Worm (Caenorhabditis elegans) whole organism, L4 larva: Measurements from ENCODE around the gene fbxb-38.

Experiments
- F10B5.3 ChIP-seq: sonication (generic microtip); optimal IDR thresholded peaks from 2 replicates; lab custom pipeline; 2016; ENCODE audit warnings: mild to moderate bottlenecking, missing genetic modification characterization, missing compliant biosample characterization
- F26F4.8 ChIP-seq: fragments of 200-800 bp; sonication (Bioruptor generic); conservative IDR thresholded peaks from 2 replicates; pipeline ENCODE4 v1.3.6; 2022; ENCODE audit warnings: missing genetic modification characterization, missing compliant biosample characterization
- F49E8.2 ChIP-seq: sonication (generic microtip); optimal IDR thresholded peaks from 2 replicates; lab custom pipeline; 2016; ENCODE audit warnings: missing compliant biosample characterization, mild to moderate bottlenecking, missing genetic modification characterization, borderline replicate concordance
- R02D3.7 ChIP-seq: fragments of 150-350 bp; sonication (generic microtip); optimal IDR thresholded peaks from 3 replicates; lab custom pipeline; 2014; ENCODE audit warnings: missing biosample characterization, missing genetic modification characterization
- T26A8.4 ChIP-seq: fragments of 200-800 bp; sonication (Bioruptor generic); IDR thresholded peaks from 2 replicates; pipeline ENCODE4 v1.3.6; 2022; ENCODE audit warnings: missing genetic modification characterization, missing compliant biosample characterization
- Y75B8A.6 ChIP-seq: fragments of 200-800 bp; sonication (Bioruptor generic); IDR thresholded peaks from 2 replicates; pipeline ENCODE4 v1.3.6; 2022; ENCODE audit warnings: missing genetic modification reagents, missing genetic modification characterization, missing compliant biosample characterization
- aha-1 ChIP-seq: fragments of 150-350 bp; peaks from one replicate; lab custom pipeline; 2014; ENCODE audit warnings: missing biosample characterization, missing genetic modification characterization
- ceh-32 ChIP-seq: sonication (generic microtip); optimal IDR thresholded peaks from 2 replicates; lab custom pipeline; 2016; ENCODE audit warnings: mild to moderate bottlenecking, missing genetic modification characterization, missing compliant biosample characterization; ENCODE audit not compliant: poor library complexity
- ceh-82 ChIP-seq: sonication (generic microtip); optimal IDR thresholded peaks from 2 replicates; lab custom pipeline; 2017; ENCODE audit warnings: missing biosample characterization, missing genetic modification characterization
- daf-19 ChIP-seq: fragments of 200-800 bp; sonication (Bioruptor generic); conservative IDR thresholded peaks from 2 replicates; pipeline ENCODE4 v1.3.6; 2022; ENCODE audit warnings: missing genetic modification characterization, missing compliant biosample characterization
- dpl-1 ChIP-seq: fragments of 150-350 bp; optimal IDR thresholded peaks from 2 replicates; lab custom pipeline; 2014; ENCODE audit warnings: missing biosample characterization, missing genetic modification reagents, missing genetic modification characterization
- fkh-10 ChIP-seq: fragments of 150-350 bp; optimal IDR thresholded peaks from 2 replicates; lab custom pipeline; 2014; ENCODE audit warnings: missing biosample characterization, missing genetic modification reagents, missing genetic modification characterization
- fos-1 ChIP-seq: fragments of 150-350 bp; optimal IDR thresholded peaks from 2 replicates; lab custom pipeline; 2014; ENCODE audit warnings: missing biosample characterization, missing genetic modification characterization
- hlh-30 ChIP-seq: sonication (generic microtip); optimal IDR thresholded peaks from 2 replicates; lab custom pipeline; 2017; ENCODE audit warnings: antibody characterized with exemption, mild to moderate bottlenecking, missing genetic modification characterization, missing compliant biosample characterization; ENCODE audit not compliant: insufficient read depth
- hmg-1.1 ChIP-seq: fragments of 200-800 bp; sonication (Bioruptor generic); IDR thresholded peaks from 2 replicates; pipeline ENCODE4 v1.3.6; 2022; ENCODE audit warnings: missing genetic modification reagents, missing genetic modification characterization, missing compliant biosample characterization
- lin-13 ChIP-seq: fragments of 150-350 bp; optimal IDR thresholded peaks from 2 replicates; lab custom pipeline; 2014; ENCODE audit warnings: missing biosample characterization, missing genetic modification reagents, missing genetic modification characterization
- lin-29 ChIP-seq: fragments of 200-800 bp; sonication (Bioruptor generic); IDR thresholded peaks from 2 replicates; pipeline ENCODE4 v1.3.6; 2022; ENCODE audit warnings: missing genetic modification reagents, missing genetic modification characterization, missing compliant biosample characterization
- lin-38 ChIP-seq: fragments of 200-800 bp; sonication (Bioruptor generic); IDR thresholded peaks from 2 replicates; pipeline ENCODE4 v1.3.6; 2022; ENCODE audit warnings: missing genetic modification reagents, missing genetic modification characterization, missing compliant biosample characterization
- lir-3 ChIP-seq: sonication (generic microtip); optimal IDR thresholded peaks from 2 replicates; lab custom pipeline; 2016; ENCODE audit warnings: mild to moderate bottlenecking, missing genetic modification characterization, missing compliant biosample characterization
- lsy-2 ChIP-seq, 2 experiments: fragments of 150-350 bp in 1 of 2; sonication (generic microtip) in 1 of 2; optimal IDR thresholded peaks; 2 replicates each; lab custom pipeline; 2014 to 2017; ENCODE audit warnings: missing biosample characterization in 2 of 2, missing genetic modification characterization in 2 of 2
- madf-9 ChIP-seq: fragments of 200-800 bp; sonication (Bioruptor generic); conservative IDR thresholded peaks from 2 replicates; pipeline ENCODE4 v1.3.6; 2022; ENCODE audit warnings: missing genetic modification reagents, missing genetic modification characterization, missing compliant biosample characterization
- mdl-1 ChIP-seq, 2 experiments: fragments of 150-350 bp in 1 of 2; sonication (generic microtip) in 1 of 2; optimal IDR thresholded peaks; 2 replicates each; lab custom pipeline; 2014 to 2017; ENCODE audit warnings: missing biosample characterization in 2 of 2, missing genetic modification characterization in 2 of 2
- mes-2 ChIP-seq: sonication (generic microtip); optimal IDR thresholded peaks from 2 replicates; lab custom pipeline; 2016; ENCODE audit warnings: missing genotype, mild to moderate bottlenecking, missing genetic modification characterization, missing compliant biosample characterization; ENCODE audit not compliant: poor library complexity, severe bottlenecking
- nhr-102 ChIP-seq: sonication (generic microtip); optimal IDR thresholded peaks from 2 replicates; lab custom pipeline; 2016; ENCODE audit warnings: mild to moderate bottlenecking, missing genetic modification characterization, moderate library complexity, missing compliant biosample characterization
- nhr-11 ChIP-seq: fragments of 150-350 bp; optimal IDR thresholded peaks from 2 replicates; lab custom pipeline; 2014; ENCODE audit warnings: missing biosample characterization, missing genetic modification characterization
- nhr-41 ChIP-seq: fragments of 200-800 bp; sonication (Bioruptor generic); IDR thresholded peaks from 2 replicates; pipeline ENCODE4 v1.3.6; 2022; ENCODE audit warnings: missing genetic modification reagents, missing genetic modification characterization, missing compliant biosample characterization
- nhr-76 ChIP-seq: fragments of 150-350 bp; optimal IDR thresholded peaks from 2 replicates; lab custom pipeline; 2014; ENCODE audit warnings: missing biosample characterization, missing genetic modification characterization
- rbr-2 ChIP-seq: sonication (generic microtip); optimal IDR thresholded peaks from 2 replicates; lab custom pipeline; 2016; ENCODE audit warnings: missing genotype, missing genetic modification characterization, missing compliant biosample characterization
- snpc-1.2 ChIP-seq: fragments of 200-800 bp; sonication (Bioruptor generic); IDR thresholded peaks from 2 replicates; pipeline ENCODE4 v1.3.6; 2022; ENCODE audit warnings: missing genetic modification reagents, missing genetic modification characterization, missing compliant biosample characterization
- spr-1 ChIP-seq: sonication (generic microtip); optimal IDR thresholded peaks from 2 replicates; lab custom pipeline; 2016; ENCODE audit warnings: mild to moderate bottlenecking, missing genetic modification characterization, missing compliant biosample characterization
- spr-3 ChIP-seq: fragments of 200-800 bp; sonication (Bioruptor generic); optimal IDR thresholded peaks from 2 replicates; lab custom pipeline; 2018; ENCODE audit warnings: mild to moderate bottlenecking, missing genetic modification characterization, missing compliant biosample characterization
- unc-130 ChIP-seq: sonication (generic microtip); optimal IDR thresholded peaks from 2 replicates; lab custom pipeline; 2016; ENCODE audit warnings: missing genetic modification reagents, missing genetic modification characterization, missing compliant biosample characterization
- unc-62 ChIP-seq, 3 experiments: fragments of 150-350 bp in 1 of 3; sonication (generic microtip); optimal IDR thresholded peaks in 2 of 3; peaks in 1 of 3; 1 replicate in 1 of 3; 2 replicates in 2 of 3; lab custom pipeline; 2014 to 2017; ENCODE audit warnings: missing biosample characterization in 3 of 3, missing genetic modification characterization in 3 of 3, missing genetic modification reagents in 3 of 3, missing genotype in 1 of 3
- zip-11 ChIP-seq: fragments of 200-800 bp; sonication (Bioruptor generic); IDR thresholded peaks from 2 replicates; pipeline ENCODE4 v1.3.6; 2022; ENCODE audit warnings: missing genetic modification characterization, missing compliant biosample characterization
- ztf-11 ChIP-seq: fragments of 150-350 bp; optimal IDR thresholded peaks from 2 replicates; lab custom pipeline; 2014; ENCODE audit warnings: missing biosample characterization, missing genetic modification characterization

Gene fbxb-38

DNA sequence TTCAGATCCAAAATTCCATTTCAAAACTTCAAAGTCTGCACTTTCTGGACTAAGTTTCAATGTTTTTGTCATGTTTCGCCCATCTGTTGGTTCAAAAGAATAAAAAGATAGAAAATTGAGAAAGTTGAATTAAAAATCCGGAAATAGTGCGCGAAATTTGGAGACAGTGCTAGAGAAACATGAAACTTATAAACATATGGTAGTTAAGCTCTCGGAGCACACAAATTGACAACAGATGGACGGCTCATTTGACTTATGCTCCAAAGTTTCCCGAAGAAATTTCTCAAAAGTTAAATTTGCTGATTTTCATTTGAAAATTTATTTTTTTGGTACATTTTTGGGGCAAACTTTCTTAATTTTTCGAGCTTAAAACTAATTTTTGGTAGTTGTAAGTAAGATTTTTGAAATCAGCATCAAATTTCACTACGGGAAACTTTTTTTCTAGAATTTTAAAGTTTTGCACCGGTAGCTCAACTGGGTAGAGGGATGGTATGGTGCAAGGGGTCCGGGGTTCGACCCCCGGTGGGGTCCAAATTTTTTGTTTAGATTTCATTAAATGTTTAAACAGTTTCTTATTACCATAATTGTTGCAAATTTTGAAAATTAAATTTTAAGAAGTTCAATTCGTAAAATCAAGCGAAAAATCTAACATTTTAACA is 37.6 kb upstream of the fbxb-38 start:
- TF ChIP-seq spr-3 (GFP tag; lab: Kevin White, UChicago) (no peak), unc-62 (GFP tag; optimal IDR thresholded peaks at IDR 0.05 in 1 of 2; lab: Kevin White, UChicago) (peak in 1 of 2 experiments; percentile 56), unc-62 (tag; optimal IDR thresholded peaks at IDR 0.05; lab: Kevin White, UChicago) (no peak)
- TF ChIP-seq, all 104 proteins: peak for 1

DNA sequence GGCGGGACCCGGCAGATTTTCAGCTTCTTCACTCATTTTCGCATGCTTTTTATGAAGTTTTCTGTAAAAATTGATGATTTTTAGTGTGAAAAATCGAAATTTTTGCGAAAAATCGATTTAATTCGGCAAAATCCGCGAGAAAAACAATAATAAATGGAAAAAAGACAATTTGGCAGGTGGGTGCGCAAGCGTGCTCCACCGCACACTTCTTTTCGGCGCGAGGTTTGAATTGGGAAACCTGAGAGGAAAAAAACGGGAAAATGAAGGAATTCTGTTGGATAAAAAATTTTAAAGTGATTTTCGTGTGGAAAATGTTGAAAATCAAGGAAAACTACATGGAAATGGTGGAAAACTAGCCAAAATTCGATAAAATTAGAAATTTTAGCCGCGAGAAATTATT is 35.5 kb upstream of the fbxb-38 start, which contains the start of gene Y59C2A.2:
TSS of gene Y59C2A.2 (minus strand) at position 61 of the 400 bp plus-strand sequence.
- no peak for TF ChIP-seq hmg-1.1 (GFP tag; lab: Robert Waterston, UW)
- no peak for TF ChIP-seq spr-1 (tag; lab: Kevin White, UChicago)
- no peak for TF ChIP-seq lir-3 (tag; lab: Kevin White, UChicago)
- peak; percentile 49 for TF ChIP-seq aha-1
- peak; percentile 4 for TF ChIP-seq fkh-10 (GFP tag; lab: Kevin White, UChicago)
- no peak for TF ChIP-seq F49E8.2 (tag; lab: Kevin White, UChicago)
- TF ChIP-seq lin-13: peak; percentile 11
- peak; percentile 70 for TF ChIP-seq mes-2
- TF ChIP-seq lsy-2 (tag; optimal IDR thresholded peaks at IDR 0.05; lab: Kevin White, UChicago): peak in 1 of 2 experiments; percentile 67
- TF ChIP-seq dpl-1 (GFP tag; lab: Kevin White, UChicago): peak; percentile 87
- TF ChIP-seq hlh-30 (tag; lab: Kevin White, UChicago): peak; percentile 22
- TF ChIP-seq daf-19: no peak
- TF ChIP-seq lin-38 (GFP tag; lab: Robert Waterston, UW): peak; percentile 92

DNA sequence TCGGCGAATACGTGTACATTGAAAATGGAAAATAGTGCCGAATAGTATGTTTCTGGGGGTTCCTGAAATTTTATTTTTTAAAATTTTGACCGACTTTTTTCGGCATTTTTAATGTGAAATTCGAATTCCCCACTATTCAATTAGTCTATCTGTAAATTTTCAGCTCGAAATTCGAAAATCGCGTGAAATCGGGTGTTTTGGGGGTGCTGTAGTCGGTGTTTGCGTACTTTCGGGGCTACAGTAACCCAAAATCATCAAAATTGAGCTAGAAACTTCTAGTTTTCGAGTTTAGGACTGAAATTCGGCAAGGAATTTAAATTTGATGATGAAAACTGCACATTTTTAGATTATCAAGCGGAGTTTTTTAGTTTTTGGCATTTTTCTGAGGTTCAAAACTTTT is 33.6 kb upstream of the fbxb-38 start:
- TF ChIP-seq ceh-32 (tag; lab: Kevin White, UChicago) (no peak), aha-1 (peak; percentile 98)
- TF ChIP-seq, all 104 proteins: peak for 1

DNA sequence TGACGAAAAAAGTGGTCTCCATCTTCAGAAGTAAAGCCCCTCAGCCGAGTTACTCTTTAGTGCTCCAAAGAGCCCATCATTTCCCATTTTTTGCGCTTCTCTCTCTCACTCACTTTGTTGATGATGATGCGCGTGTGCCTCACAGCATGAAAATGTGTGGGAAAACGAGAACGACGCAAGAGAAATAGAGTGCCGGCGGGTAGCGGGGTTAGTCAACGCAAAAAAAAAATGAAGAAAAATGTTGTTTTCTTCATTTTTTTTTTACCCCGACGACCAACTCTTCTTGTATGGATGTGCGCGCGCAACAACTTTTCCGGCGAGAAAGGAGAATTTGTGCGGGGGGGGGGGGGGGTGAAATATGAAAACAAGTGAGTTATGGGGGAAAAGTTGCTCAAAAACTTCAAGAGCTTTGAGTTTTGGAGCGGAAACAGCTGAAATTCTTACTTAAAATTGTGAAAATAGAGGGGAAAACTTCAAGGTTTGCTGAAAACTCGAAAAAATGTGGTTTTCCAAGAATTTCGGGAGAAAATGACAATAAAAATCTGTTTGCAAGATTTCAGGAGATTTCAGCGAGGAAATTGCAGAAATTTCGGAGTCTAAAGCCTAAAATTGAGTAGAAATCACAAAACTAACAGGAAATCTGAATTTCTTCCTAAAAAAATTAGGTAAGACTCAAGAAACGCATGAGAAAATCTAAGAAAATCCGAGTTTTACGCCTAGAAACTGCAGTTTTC is 29.2 kb upstream of the fbxb-38 start, which contains the start of gene C33C12.1:
TSS of gene C33C12.1 (plus strand) at position 684 of the 734 bp plus-strand sequence.
- TF ChIP-seq F26F4.8: no peak
- no peak for TF ChIP-seq unc-130
- TF ChIP-seq nhr-76 (tag; lab: Kevin White, UChicago): no peak
- TF ChIP-seq lsy-2 (tag; optimal IDR thresholded peaks at IDR 0.05; lab: Kevin White, UChicago): peak in 1 of 2 experiments; percentile 24
- no peak for TF ChIP-seq ztf-11 (tag; lab: Kevin White, UChicago)
- TF ChIP-seq madf-9 (GFP tag; lab: Robert Waterston, UW): no peak
- TF ChIP-seq Y75B8A.6: no peak
- TF ChIP-seq fos-1 (tag; lab: Kevin White, UChicago): no peak
- no peak for TF ChIP-seq zip-11 (GFP tag; lab: Robert Waterston, UW)
- TF ChIP-seq lin-29: no peak
- no peak for TF ChIP-seq lin-38 (GFP tag; lab: Robert Waterston, UW)
- TF ChIP-seq R02D3.7: no peak
- TF ChIP-seq aha-1: peak; percentile 64
- no peak for TF ChIP-seq F49E8.2 (tag; lab: Kevin White, UChicago)
- no peak for TF ChIP-seq nhr-11 (tag; lab: Kevin White, UChicago)
- no peak for TF ChIP-seq ceh-82 (tag; lab: Kevin White, UChicago)
- no peak for TF ChIP-seq snpc-1.2 (GFP tag; lab: Robert Waterston, UW)
- peak; percentile 30 for TF ChIP-seq mes-2
- no peak for TF ChIP-seq T26A8.4 (GFP tag; lab: Robert Waterston, UW)
- TF ChIP-seq rbr-2 (tag; lab: Kevin White, UChicago): no peak
- peak; percentile 16 for TF ChIP-seq hlh-30 (tag; lab: Kevin White, UChicago)
- TF ChIP-seq nhr-102: no peak
- TF ChIP-seq F10B5.3 (tag; lab: Kevin White, UChicago): no peak
- TF ChIP-seq mdl-1 (tag; optimal IDR thresholded peaks at IDR 0.05; lab: Kevin White, UChicago): peak in 1 of 2 experiments; percentile 13
- TF ChIP-seq fkh-10 (GFP tag; lab: Kevin White, UChicago): peak; percentile 55
- no peak for TF ChIP-seq nhr-41 (GFP tag; lab: Robert Waterston, UW)
